Worm (Caenorhabditis elegans) whole organism, late embryonic: ENCODE measurements around the gene mrpl-35.
A peak's percentile ranks its signal among the peaks of the same experiment; 100 is the strongest.

Experiments
- F13H6.1 ChIP-seq: sonication (generic microtip); optimal IDR thresholded peaks from 2 replicates; lab custom pipeline; 2016; ENCODE audit warnings: missing genetic modification characterization, missing compliant biosample characterization
- K02D7.2 ChIP-seq: sonication (generic microtip); optimal IDR thresholded peaks from 2 replicates; lab custom pipeline; 2017; ENCODE audit warnings: mild to moderate bottlenecking, missing genetic modification characterization, missing compliant biosample characterization
- K09A11.1 ChIP-seq: sonication (generic microtip); optimal IDR thresholded peaks from 2 replicates; lab custom pipeline; 2017; ENCODE audit warnings: antibody characterized with exemption, mild to moderate bottlenecking, missing genetic modification characterization, missing compliant biosample characterization; ENCODE audit not compliant: insufficient read depth
- ahr-1 ChIP-seq: sonication (generic microtip); optimal IDR thresholded peaks from 2 replicates; lab custom pipeline; 2016; ENCODE audit warnings: missing genetic modification characterization, missing compliant biosample characterization
- ceh-14 ChIP-seq: sonication (generic microtip); optimal IDR thresholded peaks from 2 replicates; lab custom pipeline; 2016; ENCODE audit warnings: missing genotype, missing genetic modification characterization, missing compliant biosample characterization
- ceh-18 ChIP-seq: sonication (generic microtip); optimal IDR thresholded peaks from 2 replicates; lab custom pipeline; 2016; ENCODE audit warnings: missing genetic modification characterization, missing compliant biosample characterization
- ceh-2 ChIP-seq: sonication (generic microtip); optimal IDR thresholded peaks from 2 replicates; lab custom pipeline; 2016; ENCODE audit warnings: missing genotype, missing genetic modification characterization, missing compliant biosample characterization
- ceh-24 ChIP-seq: sonication (generic microtip); optimal IDR thresholded peaks from 2 replicates; lab custom pipeline; 2016; ENCODE audit warnings: mild to moderate bottlenecking, missing genetic modification characterization, missing compliant biosample characterization
- ceh-31 ChIP-seq: sonication (generic microtip); optimal IDR thresholded peaks from 2 replicates; lab custom pipeline; 2016; ENCODE audit warnings: missing genetic modification characterization, missing compliant biosample characterization
- ceh-34 ChIP-seq: sonication (generic microtip); optimal IDR thresholded peaks from 2 replicates; lab custom pipeline; 2016; ENCODE audit warnings: mild to moderate bottlenecking, missing genetic modification characterization, missing compliant biosample characterization
- ceh-48 ChIP-seq: sonication (generic microtip); optimal IDR thresholded peaks from 2 replicates; lab custom pipeline; 2016; ENCODE audit warnings: missing genetic modification characterization, inconsistent platforms, missing compliant biosample characterization
- che-1 ChIP-seq: sonication (generic microtip); optimal IDR thresholded peaks from 2 replicates; lab custom pipeline; 2016; ENCODE audit warnings: mild to moderate bottlenecking, missing genetic modification characterization, missing compliant biosample characterization
- elt-2 ChIP-seq: sonication (generic microtip); optimal IDR thresholded peaks from 2 replicates; lab custom pipeline; 2016; ENCODE audit warnings: missing genetic modification reagents, missing genetic modification characterization, missing compliant biosample characterization
- elt-4 ChIP-seq: sonication (generic microtip); optimal IDR thresholded peaks from 2 replicates; lab custom pipeline; 2016; ENCODE audit warnings: missing genetic modification characterization, missing compliant biosample characterization
- ets-4 ChIP-seq: sonication (generic microtip); optimal IDR thresholded peaks from 2 replicates; lab custom pipeline; 2016; ENCODE audit warnings: missing genetic modification characterization, missing compliant biosample characterization
- eyg-1 ChIP-seq: sonication (generic microtip); optimal IDR thresholded peaks from 2 replicates; lab custom pipeline; 2016; ENCODE audit warnings: missing genotype, missing genetic modification characterization, missing compliant biosample characterization
- fkh-10 ChIP-seq: fragments of 150-350 bp; optimal IDR thresholded peaks from 2 replicates; lab custom pipeline; 2014; ENCODE audit warnings: missing biosample characterization, missing genetic modification reagents, missing genetic modification characterization
- fkh-6 ChIP-seq: sonication (generic microtip); optimal IDR thresholded peaks from 2 replicates; lab custom pipeline; 2016; ENCODE audit warnings: missing genetic modification characterization, missing compliant biosample characterization
- hlh-13 ChIP-seq: fragments of 200-800 bp; sonication (Bioruptor generic); optimal IDR thresholded peaks from 2 replicates; lab custom pipeline; 2018; ENCODE audit warnings: mild to moderate bottlenecking, missing genetic modification characterization, missing compliant biosample characterization
- hlh-30 ChIP-seq: sonication (generic microtip); optimal IDR thresholded peaks from 2 replicates; lab custom pipeline; 2017; ENCODE audit warnings: antibody characterized with exemption, missing genetic modification characterization, missing compliant biosample characterization; ENCODE audit not compliant: insufficient read depth
- hlh-6 ChIP-seq: sonication (generic microtip); optimal IDR thresholded peaks from 2 replicates; lab custom pipeline; 2016; ENCODE audit warnings: missing genotype, missing genetic modification characterization, missing compliant biosample characterization
- hlh-8 ChIP-seq: sonication (generic microtip); optimal IDR thresholded peaks from 2 replicates; lab custom pipeline; 2016; ENCODE audit warnings: missing genotype, missing genetic modification characterization, missing compliant biosample characterization
- lim-6 ChIP-seq: sonication (generic microtip); optimal IDR thresholded peaks from 2 replicates; lab custom pipeline; 2016; ENCODE audit warnings: missing genetic modification characterization, missing compliant biosample characterization
- mec-3 ChIP-seq: sonication (generic microtip); optimal IDR thresholded peaks from 2 replicates; lab custom pipeline; 2016; ENCODE audit warnings: borderline replicate concordance, missing genetic modification characterization, missing compliant biosample characterization
- nfya-1 ChIP-seq: sonication (generic microtip); optimal IDR thresholded peaks from 2 replicates; lab custom pipeline; 2017; ENCODE audit warnings: missing genetic modification characterization, mild to moderate bottlenecking, missing compliant biosample characterization, antibody characterized with exemption, moderate library complexity
- nhr-11 ChIP-seq: fragments of 150-350 bp; optimal IDR thresholded peaks from 2 replicates; lab custom pipeline; 2014; ENCODE audit warnings: missing biosample characterization, missing genetic modification characterization
- npax-4 ChIP-seq: sonication (generic microtip); optimal IDR thresholded peaks from 2 replicates; lab custom pipeline; 2016; ENCODE audit warnings: missing genetic modification characterization, missing compliant biosample characterization
- pag-3 ChIP-seq: sonication (generic microtip); optimal IDR thresholded peaks from 2 replicates; lab custom pipeline; 2016; ENCODE audit warnings: missing compliant biosample characterization, missing genetic modification characterization, borderline replicate concordance
- pat-9 ChIP-seq: fragments of 200-800 bp; sonication (Bioruptor generic); optimal IDR thresholded peaks from 2 replicates; lab custom pipeline; 2018; ENCODE audit warnings: mild to moderate bottlenecking, missing genetic modification characterization, moderate library complexity, missing compliant biosample characterization
- pax-1 ChIP-seq: fragments of 150-350 bp; optimal IDR thresholded peaks from 2 replicates; lab custom pipeline; 2014; ENCODE audit warnings: missing biosample characterization, missing genetic modification characterization
- pros-1 ChIP-seq: fragments of 150-350 bp; optimal IDR thresholded peaks from 2 replicates; lab custom pipeline; 2014; ENCODE audit warnings: missing biosample characterization, missing genetic modification reagents, missing genetic modification characterization
- sdc-2 ChIP-seq: sonication (generic microtip); optimal IDR thresholded peaks from 2 replicates; lab custom pipeline; 2016; ENCODE audit warnings: missing genotype, missing genetic modification characterization, missing compliant biosample characterization
- sox-2 ChIP-seq: fragments of 200-800 bp; sonication (Bioruptor generic); IDR thresholded peaks from 2 replicates; pipeline ENCODE4 v1.3.6; 2022; ENCODE audit warnings: missing genetic modification reagents, missing genetic modification characterization, missing compliant biosample characterization
- syd-9 ChIP-seq: sonication (generic microtip); optimal IDR thresholded peaks from 2 replicates; lab custom pipeline; 2016; ENCODE audit warnings: mild to moderate bottlenecking, missing genetic modification characterization, moderate library complexity, missing compliant biosample characterization
- tbx-2 ChIP-seq: sonication (generic microtip); optimal IDR thresholded peaks from 2 replicates; lab custom pipeline; 2016; ENCODE audit warnings: missing genetic modification characterization, missing compliant biosample characterization
- unc-42 ChIP-seq: sonication (generic microtip); optimal IDR thresholded peaks from 2 replicates; lab custom pipeline; 2016; ENCODE audit warnings: missing genotype, missing genetic modification characterization, missing compliant biosample characterization
- unc-86 ChIP-seq: sonication (generic microtip); optimal IDR thresholded peaks from 2 replicates; lab custom pipeline; 2016; ENCODE audit warnings: missing genetic modification characterization, missing compliant biosample characterization
- zip-5 ChIP-seq: sonication (generic microtip); optimal IDR thresholded peaks from 2 replicates; lab custom pipeline; 2016; ENCODE audit warnings: missing genetic modification characterization, missing compliant biosample characterization
- ztf-16 ChIP-seq: sonication (generic microtip); optimal IDR thresholded peaks from 2 replicates; lab custom pipeline; 2017; ENCODE audit warnings: missing genetic modification characterization, missing compliant biosample characterization

The mrpl-35 gene

ce11 chrIII:3542105-3542504, 32.1 kb downstream of the mrpl-35 start:
- TF ChIP-seq unc-42 (tag; lab: Kevin White, UChicago), result peak; percentile 73
- TF ChIP-seq nfya-1, result peak; percentile 23
- TF ChIP-seq fkh-10 (GFP tag; lab: Kevin White, UChicago), result no peak
- TF ChIP-seq ets-4, result no peak
- TF ChIP-seq ceh-31, result peak; percentile 55
- TF ChIP-seq K09A11.1 (tag; lab: Kevin White, UChicago), result no peak
- TF ChIP-seq ceh-48 (tag; lab: Kevin White, UChicago), result peak; percentile 58

ce11 chrIII:3543071-3543470, 33.0 kb downstream of the mrpl-35 start:
- TF ChIP-seq ceh-2 (tag; lab: Kevin White, UChicago), result no peak
- no peak for TF ChIP-seq pat-9 (tag; lab: Kevin White, UChicago)
- TF ChIP-seq ceh-48 (tag; lab: Kevin White, UChicago), result no peak
- no peak for TF ChIP-seq pag-3 (tag; lab: Kevin White, UChicago)
- TF ChIP-seq unc-42 (tag; lab: Kevin White, UChicago), result peak; percentile 92
- TF ChIP-seq ets-4, result no peak
- no peak for TF ChIP-seq elt-2 (tag; lab: Kevin White, UChicago)
- no peak for TF ChIP-seq K02D7.2 (tag; lab: Kevin White, UChicago)
- TF ChIP-seq sdc-2 (tag; lab: Kevin White, UChicago), result no peak
- TF ChIP-seq npax-4 (tag; lab: Kevin White, UChicago), result no peak
- no peak for TF ChIP-seq zip-5
- TF ChIP-seq eyg-1 (tag; lab: Kevin White, UChicago), result no peak
- TF ChIP-seq ceh-34, result peak; percentile 7
- TF ChIP-seq fkh-10 (GFP tag; lab: Kevin White, UChicago), result peak; percentile 23
- TF ChIP-seq hlh-30 (tag; lab: Kevin White, UChicago), result no peak
- no peak for TF ChIP-seq fkh-6
- no peak for TF ChIP-seq che-1 (tag; lab: Kevin White, UChicago)
- TF ChIP-seq hlh-6, result no peak
- no peak for TF ChIP-seq unc-86
- TF ChIP-seq ceh-31, result peak; percentile 67
- TF ChIP-seq pax-1, result no peak
- no peak for TF ChIP-seq syd-9 (tag; lab: Kevin White, UChicago)
- no peak for TF ChIP-seq lim-6 (tag; lab: Kevin White, UChicago)
- no peak for TF ChIP-seq elt-4 (tag; lab: Kevin White, UChicago)
- no peak for TF ChIP-seq hlh-13 (GFP tag; lab: Kevin White, UChicago)
- no peak for TF ChIP-seq ceh-18
- no peak for TF ChIP-seq ceh-14 (tag; lab: Kevin White, UChicago)

- TF ChIP-seq syd-9 (tag; lab: Kevin White, UChicago) (no peak), ceh-14 (tag; lab: Kevin White, UChicago) (no peak), fkh-10 (GFP tag; lab: Kevin White, UChicago) (no peak), hlh-6 (no peak), hlh-13 (GFP tag; lab: Kevin White, UChicago) (no peak), pros-1 (tag; lab: Kevin White, UChicago) (no peak), sox-2 (GFP tag; lab: Robert Waterston, UW) (no peak), ahr-1 (tag; lab: Kevin White, UChicago) (no peak), hlh-8 (no peak), che-1 (tag; lab: Kevin White, UChicago) (no peak), sdc-2 (tag; lab: Kevin White, UChicago) (no peak), npax-4 (tag; lab: Kevin White, UChicago) (no peak), elt-2 (tag; lab: Kevin White, UChicago) (no peak), unc-42 (tag; lab: Kevin White, UChicago) (no peak), pax-1 (no peak), zip-5 (no peak), mec-3 (tag; lab: Kevin White, UChicago) (no peak), F13H6.1 (tag; lab: Kevin White, UChicago) (no peak), hlh-30 (tag; lab: Kevin White, UChicago) (no peak), pag-3 (tag; lab: Kevin White, UChicago) (no peak)
- TF ChIP-seq, all 69 proteins: peak for 0
Observed at ce11 chrIII:3546323-3546722, 36.3 kb downstream of the mrpl-35 start, which contains the start of gene C54C6.7. Gene C54C6.7 (minus strand): TSS chrIII:3546423.

- TF ChIP-seq ztf-16 (tag; lab: Kevin White, UChicago) (no peak), pros-1 (tag; lab: Kevin White, UChicago) (no peak), ceh-24 (tag; lab: Kevin White, UChicago) (no peak), elt-4 (tag; lab: Kevin White, UChicago) (no peak), sox-2 (GFP tag; lab: Robert Waterston, UW) (no peak), tbx-2 (tag; lab: Kevin White, UChicago) (no peak), eyg-1 (tag; lab: Kevin White, UChicago) (no peak), pax-1 (no peak), nhr-11 (tag; lab: Kevin White, UChicago) (no peak)
Observed at ce11 chrIII:3548017-3548416, 38.0 kb downstream of the mrpl-35 start, which contains the start of gene C54C6.11. Gene C54C6.11 (plus strand): TSS chrIII:3548317.
